Fruit fly (Drosophila melanogaster) whole organism, embryonic: Measurements from ENCODE around the gene Mdh1.

Experiments used
- Aef1 ChIP-seq: fragments of 200-800 bp; sonication (Bioruptor generic); IDR thresholded peaks from 3 replicates; pipeline ENCODE4 v1.3.6; 2022; ENCODE audit warnings: missing biosample characterization, missing genetic modification characterization
- Asciz ChIP-seq: fragments of 200-800 bp; sonication (Bioruptor generic); optimal IDR thresholded peaks from 2 replicates; lab custom pipeline; 2017; ENCODE audit warnings: missing biosample characterization, mild to moderate bottlenecking, missing genetic modification characterization, missing genetic modification reagents
- CG1233 ChIP-seq: fragments of 200-800 bp; sonication (Bioruptor generic); optimal IDR thresholded peaks from 4 replicates; lab custom pipeline; 2018; ENCODE audit warnings: missing biosample characterization, mild to moderate bottlenecking, missing genetic modification characterization
- CG15269 ChIP-seq: fragments of 200-800 bp; sonication (Bioruptor generic); optimal IDR thresholded peaks from 2 replicates; lab custom pipeline; 2018; ENCODE audit warnings: missing biosample characterization, mild to moderate bottlenecking, missing genetic modification characterization, moderate library complexity
- CG1603 ChIP-seq: fragments of 200-800 bp; sonication (Bioruptor generic); optimal IDR thresholded peaks from 2 replicates; lab custom pipeline; 2019; ENCODE audit warnings: missing biosample characterization, mild to moderate bottlenecking, missing genetic modification characterization, moderate library complexity
- CG17186 ChIP-seq: fragments of 200-800 bp; sonication (Bioruptor generic); optimal IDR thresholded peaks from 3 replicates; lab custom pipeline; 2017; ENCODE audit warnings: missing biosample characterization, missing genetic modification reagents, missing genetic modification characterization
- CG17385 ChIP-seq: fragments of 200-800 bp; sonication (Bioruptor generic); optimal IDR thresholded peaks from 3 replicates; lab custom pipeline; 2018; ENCODE audit warnings: missing biosample characterization, mild to moderate bottlenecking, missing genetic modification characterization
- CG2712 ChIP-seq: fragments of 200-800 bp; optimal IDR thresholded peaks from 3 replicates; lab custom pipeline; 2019; ENCODE audit warnings: missing biosample characterization, mild to moderate bottlenecking, missing genetic modification characterization, moderate library complexity
- CG5953 ChIP-seq: fragments of 200-800 bp; sonication (Bioruptor generic); IDR thresholded peaks from 2 replicates; pipeline ENCODE4 v1.3.6; 2022; ENCODE audit warnings: missing biosample characterization, missing genetic modification characterization
- CG6689 ChIP-seq: fragments of 200-800 bp; sonication (Bioruptor generic); IDR thresholded peaks from 2 replicates; pipeline ENCODE4 v1.3.6; 2022; ENCODE audit warnings: missing biosample characterization, missing genetic modification characterization
- CG7271 ChIP-seq: fragments of 200-800 bp; sonication (Bioruptor generic); optimal IDR thresholded peaks from 2 replicates; lab custom pipeline; 2018; ENCODE audit warnings: missing biosample characterization, mild to moderate bottlenecking, missing genetic modification characterization, moderate library complexity
- CG7556 ChIP-seq: fragments of 200-800 bp; sonication (Bioruptor generic); optimal IDR thresholded peaks from 2 replicates; lab custom pipeline; 2017; ENCODE audit warnings: missing biosample characterization, mild to moderate bottlenecking, missing genetic modification characterization
- CG7786 ChIP-seq: fragments of 200-800 bp; sonication (Bioruptor generic); optimal IDR thresholded peaks from 2 replicates; lab custom pipeline; 2016; ENCODE audit warnings: missing biosample characterization, missing genetic modification characterization
- CG8281 ChIP-seq: fragments of 200-800 bp; sonication (Bioruptor generic); optimal IDR thresholded peaks from 2 replicates; lab custom pipeline; 2018; ENCODE audit warnings: missing biosample characterization, mild to moderate bottlenecking, missing genetic modification characterization, moderate library complexity
- CG8388 ChIP-seq: fragments of 200-800 bp; sonication (Bioruptor generic); optimal IDR thresholded peaks from 2 replicates; lab custom pipeline; 2019; ENCODE audit warnings: missing biosample characterization, mild to moderate bottlenecking, missing genetic modification characterization, moderate library complexity
- CG8765 ChIP-seq: fragments of 200-800 bp; sonication (Bioruptor generic); IDR thresholded peaks from 2 replicates; pipeline ENCODE4 v1.3.6; 2022; ENCODE audit warnings: missing biosample characterization, missing genetic modification characterization
- CG9609 ChIP-seq: fragments of 200-800 bp; sonication (Bioruptor generic); optimal IDR thresholded peaks from 3 replicates; lab custom pipeline; 2016; ENCODE audit warnings: missing biosample characterization, missing genetic modification characterization
- Chrac-16 ChIP-seq: fragments of 200-800 bp; sonication (Bioruptor generic); optimal IDR thresholded peaks from 3 replicates; lab custom pipeline; 2016; ENCODE audit warnings: missing biosample characterization, missing genetic modification characterization
- Dek ChIP-seq: fragments of 200-800 bp; sonication (Bioruptor generic); optimal IDR thresholded peaks from 3 replicates; lab custom pipeline; 2019; ENCODE audit warnings: missing biosample characterization, mild to moderate bottlenecking, missing genetic modification characterization, moderate library complexity
- Dp ChIP-seq: fragments of 200-800 bp; sonication (Bioruptor generic); optimal IDR thresholded peaks from 2 replicates; lab custom pipeline; 2018; ENCODE audit warnings: missing biosample characterization, mild to moderate bottlenecking, missing genetic modification characterization, moderate library complexity
- E2f2 ChIP-seq: fragments of 200-800 bp; sonication (Bioruptor generic); IDR thresholded peaks from 2 replicates; pipeline ENCODE4 v1.3.6; 2022; ENCODE audit warnings: missing biosample characterization, missing genetic modification characterization
- Ets65A ChIP-seq: fragments of 200-800 bp; sonication (Bioruptor generic); peaks from one replicate; lab custom pipeline; 2016; ENCODE audit warnings: missing biosample characterization, missing genetic modification characterization
- HLH4C ChIP-seq: fragments of 200-800 bp; sonication (Bioruptor generic); IDR thresholded peaks from 3 replicates; pipeline ENCODE4 v1.3.6; 2022; ENCODE audit warnings: missing biosample characterization, missing genetic modification characterization; ENCODE audit not compliant: partially characterized antibody
- Hr51 ChIP-seq, 2 experiments: fragments of 200-800 bp; sonication (Bioruptor generic); optimal IDR thresholded peaks; 2 replicates in 1 of 2; 3 replicates in 1 of 2; lab custom pipeline; 2016 to 2018; ENCODE audit warnings: missing biosample characterization in 2 of 2, missing genetic modification characterization in 2 of 2, mild to moderate bottlenecking in 1 of 2, moderate library complexity in 1 of 2
- Nf-YC ChIP-seq: fragments of 200-800 bp; optimal IDR thresholded peaks from 3 replicates; lab custom pipeline; 2019; ENCODE audit warnings: missing biosample characterization, mild to moderate bottlenecking, missing genetic modification characterization, moderate library complexity
- Oli ChIP-seq: fragments of 200-800 bp; sonication (Bioruptor generic); optimal IDR thresholded peaks from 2 replicates; lab custom pipeline; 2018; ENCODE audit warnings: missing biosample characterization, mild to moderate bottlenecking, missing genetic modification characterization, moderate library complexity
- Rfx ChIP-seq: fragments of 200-800 bp; sonication (Bioruptor generic); IDR thresholded peaks from 2 replicates; pipeline ENCODE4 v1.3.6; 2022; ENCODE audit warnings: missing biosample characterization, missing genetic modification characterization
- Sox102F ChIP-seq: fragments of 200-800 bp; sonication (Bioruptor generic); optimal IDR thresholded peaks from 2 replicates; lab custom pipeline; 2018; ENCODE audit warnings: missing biosample characterization, mild to moderate bottlenecking, missing genetic modification characterization, moderate library complexity
- aop ChIP-seq: fragments of 200-800 bp; sonication (Bioruptor generic); IDR thresholded peaks from 2 replicates; pipeline ENCODE4 v1.3.6; 2022; ENCODE audit warnings: missing biosample characterization, missing genetic modification characterization
- bcd ChIP-seq: fragments of 200-800 bp; sonication (Bioruptor generic); optimal IDR thresholded peaks from 2 replicates; lab custom pipeline; 2017; ENCODE audit warnings: missing biosample characterization, mild to moderate bottlenecking, missing genetic modification characterization
- btn ChIP-seq: fragments of 200-800 bp; sonication (Bioruptor generic); optimal IDR thresholded peaks from 2 replicates; lab custom pipeline; 2016; ENCODE audit warnings: missing biosample characterization, missing genetic modification characterization
- cad ChIP-seq: fragments of >200 bp; optimal IDR thresholded peaks from 2 replicates; lab custom pipeline; 2017; ENCODE audit warnings: missing biosample characterization, missing genetic modification characterization
- dan ChIP-seq: fragments of 200-800 bp; sonication (Bioruptor generic); IDR thresholded peaks from 2 replicates; pipeline ENCODE4 v1.3.6; 2022; ENCODE audit warnings: missing biosample characterization, missing genetic modification characterization
- dmrt11E ChIP-seq: fragments of 200-800 bp; sonication (Bioruptor generic); optimal IDR thresholded peaks from 3 replicates; lab custom pipeline; 2018; ENCODE audit warnings: missing biosample characterization, mild to moderate bottlenecking, missing genetic modification characterization, moderate library complexity
- esg ChIP-seq: fragments of 200-800 bp; sonication (Bioruptor generic); conservative IDR thresholded peaks from 2 replicates; pipeline ENCODE4 v1.3.6; 2022; ENCODE audit warnings: missing biosample characterization, missing genetic modification characterization
- fd102C ChIP-seq: fragments of 200-800 bp; sonication (Bioruptor generic); optimal IDR thresholded peaks from 2 replicates; lab custom pipeline; 2018; ENCODE audit warnings: missing biosample characterization, mild to moderate bottlenecking, missing genetic modification characterization, moderate library complexity
- fd64A ChIP-seq: fragments of 200-800 bp; sonication (Bioruptor generic); optimal IDR thresholded peaks from 3 replicates; lab custom pipeline; 2018; ENCODE audit warnings: missing biosample characterization, mild to moderate bottlenecking, missing genetic modification characterization
- gcm2 ChIP-seq: fragments of 200-800 bp; sonication (Bioruptor generic); optimal IDR thresholded peaks from 2 replicates; lab custom pipeline; 2016; ENCODE audit warnings: missing biosample characterization, missing genetic modification characterization
- gem ChIP-seq: fragments of 200-800 bp; sonication (Bioruptor generic); optimal IDR thresholded peaks from 2 replicates; lab custom pipeline; 2019; ENCODE audit warnings: missing biosample characterization, mild to moderate bottlenecking, missing genetic modification characterization, moderate library complexity
- ham ChIP-seq: fragments of 200-800 bp; sonication (Bioruptor generic); IDR thresholded peaks from 2 replicates; pipeline ENCODE4 v1.3.6; 2022; ENCODE audit warnings: missing biosample characterization, missing genetic modification characterization
- lilli ChIP-seq: fragments of 200-800 bp; sonication (Bioruptor generic); optimal IDR thresholded peaks from 3 replicates; lab custom pipeline; 2016; ENCODE audit warnings: missing biosample characterization, missing genetic modification characterization
- nerfin-1 ChIP-seq: fragments of 200-800 bp; sonication (Bioruptor generic); optimal IDR thresholded peaks from 3 replicates; lab custom pipeline; 2019; ENCODE audit warnings: missing biosample characterization, mild to moderate bottlenecking, missing genetic modification characterization, moderate library complexity
- nmo ChIP-seq: fragments of 200-800 bp; sonication (Bioruptor generic); optimal IDR thresholded peaks from 2 replicates; lab custom pipeline; 2018; ENCODE audit warnings: missing biosample characterization, mild to moderate bottlenecking, missing genetic modification characterization, moderate library complexity
- pnt ChIP-seq: fragments of 200-800 bp; sonication (Bioruptor generic); optimal IDR thresholded peaks from 3 replicates; lab custom pipeline; 2016; ENCODE audit warnings: missing biosample characterization, missing genetic modification characterization
- sd ChIP-seq: fragments of 200-800 bp; sonication (Bioruptor generic); optimal IDR thresholded peaks from 3 replicates; lab custom pipeline; 2018; ENCODE audit warnings: missing biosample characterization, mild to moderate bottlenecking, missing genetic modification characterization, moderate library complexity
- slp2 ChIP-seq: fragments of 200-800 bp; sonication (Bioruptor generic); optimal IDR thresholded peaks from 2 replicates; lab custom pipeline; 2016; ENCODE audit warnings: missing biosample characterization, missing genetic modification characterization
- sqz ChIP-seq: fragments of 200-800 bp; sonication (Bioruptor generic); optimal IDR thresholded peaks from 3 replicates; lab custom pipeline; 2018; ENCODE audit warnings: missing biosample characterization, mild to moderate bottlenecking, missing genetic modification characterization
- tap ChIP-seq: fragments of 200-800 bp; optimal IDR thresholded peaks from 3 replicates; lab custom pipeline; 2019; ENCODE audit warnings: missing biosample characterization, mild to moderate bottlenecking, missing genetic modification characterization, moderate library complexity
- ttk ChIP-seq: fragments of 200-800 bp; sonication (Bioruptor generic); IDR thresholded peaks from 2 replicates; pipeline ENCODE4 v2.1.2; 2022; ENCODE audit warnings: missing biosample characterization, missing genetic modification characterization
- unc-4 ChIP-seq: fragments of 200-800 bp; sonication (Bioruptor generic); IDR thresholded peaks from 2 replicates; pipeline ENCODE4 v1.3.6; 2022; ENCODE audit warnings: missing biosample characterization, missing genetic modification characterization; ENCODE audit not compliant: partially characterized antibody
- zf30C ChIP-seq: fragments of 200-800 bp; sonication (Bioruptor generic); optimal IDR thresholded peaks from 3 replicates; lab custom pipeline; 2018; ENCODE audit warnings: missing biosample characterization, mild to moderate bottlenecking, missing genetic modification characterization

Mdh1 gene

DNA sequence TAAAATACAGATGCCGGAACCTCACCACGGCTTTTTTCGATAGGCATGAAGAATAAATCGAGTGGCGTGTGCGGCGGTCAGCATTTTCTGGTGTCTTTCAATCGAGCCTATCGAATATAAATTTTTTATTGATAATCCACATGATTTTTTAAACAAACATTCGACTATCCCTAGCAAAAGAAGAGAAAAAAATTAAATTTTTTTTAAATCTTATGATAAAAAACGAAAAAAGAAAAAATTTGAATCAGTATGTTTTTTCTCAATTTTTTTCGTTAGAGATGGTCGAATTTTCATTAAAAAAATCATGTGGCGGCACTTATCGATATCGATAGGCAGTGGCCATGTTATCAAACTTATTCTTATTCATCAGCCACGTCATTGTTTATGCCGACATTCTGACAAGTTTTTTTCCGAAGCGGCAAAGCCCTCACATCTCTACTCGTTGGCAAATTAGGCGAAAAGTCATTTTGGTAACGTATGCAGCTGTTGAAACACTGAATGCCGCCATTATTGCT lies 30.5 kb upstream of the Mdh1 start, which contains the start of the genes SmB and KdelR (continued):
- TF ChIP-seq aop (GFP tag; lab: Robert Waterston, UW) (no peak), esg (no peak), unc-4 (GFP tag; lab: Robert Waterston, UW) (peak; percentile 83), Oli (tag; lab: Kevin White, UChicago) (no peak), Dek (tag; lab: Kevin White, UChicago) (no peak), dan (GFP tag; lab: Robert Waterston, UW) (no peak), Rfx (no peak), gcm2 (no peak), Asciz (GFP tag; lab: Kevin White, UChicago) (no peak), CG17186 (GFP tag; lab: Kevin White, UChicago) (peak; percentile 3), E2f2 (GFP tag; lab: Robert Waterston, UW) (peak; percentile 68; the same call in 1 of the 2 replicates), CG8388 (GFP tag; lab: Kevin White, UChicago) (peak; percentile 21), Sox102F (no peak), Aef1 (GFP tag; lab: Robert Waterston, UW) (no peak), CG7271 (tag; lab: Kevin White, UChicago) (peak; percentile 8), btn (GFP tag; lab: Kevin White, UChicago) (no peak), CG1233 (no peak), CG5953 (GFP tag; lab: Robert Waterston, UW) (no peak), CG7556 (GFP tag; lab: Kevin White, UChicago) (peak; percentile 30), slp2 (GFP tag; lab: Kevin White, UChicago) (no peak), dmrt11E (tag; lab: Kevin White, UChicago) (no peak), CG6689 (GFP tag; lab: Robert Waterston, UW) (no peak), CG17385 (no peak), Hr51 (GFP tag; optimal IDR thresholded peaks at IDR 0.05; lab: Kevin White, UChicago) (no peak), fd64A (GFP tag; lab: Kevin White, UChicago) (no peak), sd (tag; lab: Kevin White, UChicago) (no peak), HLH4C (GFP tag; lab: Robert Waterston, UW) (peak; percentile 96), CG9609 (GFP tag; lab: Kevin White, UChicago) (no peak), Nf-YC (tag; lab: Kevin White, UChicago) (peak; percentile 60), bcd (GFP tag; lab: Kevin White, UChicago) (no peak), ttk (GFP tag; lab: Robert Waterston, UW) (no peak), Dp (GFP tag; lab: Kevin White, UChicago) (peak; percentile 55), fd102C (GFP tag; lab: Kevin White, UChicago) (no peak), Ets65A (GFP tag; lab: Kevin White, UChicago) (no peak), Chrac-16 (GFP tag; lab: Kevin White, UChicago) (peak; percentile 7), sqz (GFP tag; lab: Kevin White, UChicago) (peak; percentile 84), pnt (no peak), nmo (GFP tag; lab: Kevin White, UChicago) (peak; percentile 41), CG8281 (tag; lab: Kevin White, UChicago) (no peak), ham (GFP tag; lab: Robert Waterston, UW) (no peak), zf30C (GFP tag; lab: Kevin White, UChicago) (no peak), tap (tag; lab: Kevin White, UChicago) (no peak), CG1603 (tag; lab: Kevin White, UChicago) (peak; percentile 16), nerfin-1 (tag; lab: Kevin White, UChicago) (peak; percentile 40), CG15269 (no peak), cad (GFP tag; lab: Kevin White, UChicago) (no peak), lilli (peak; percentile 61), gem (tag; lab: Kevin White, UChicago) (no peak), CG7786 (GFP tag; lab: Kevin White, UChicago) (no peak), CG2712 (tag; lab: Kevin White, UChicago) (peak; percentile 61), CG8765 (GFP tag; lab: Robert Waterston, UW) (no peak)
